Worm (Caenorhabditis elegans) whole organism, young adult: Measurements from ENCODE around the gene B0284.3.

Experiments
- B0019.2 ChIP-seq: fragments of 200-800 bp; sonication (Bioruptor generic); conservative IDR thresholded peaks from 2 replicates; pipeline ENCODE4 v1.3.6; 2022; ENCODE audit warnings: missing genetic modification reagents, missing genetic modification characterization, missing compliant biosample characterization
- D2030.7 ChIP-seq: fragments of 200-800 bp; sonication (Bioruptor generic); IDR thresholded peaks from 2 replicates; pipeline ENCODE4 v1.3.6; 2022; ENCODE audit warnings: missing genetic modification reagents, missing genetic modification characterization, missing compliant biosample characterization
- F33H1.4 ChIP-seq: fragments of 200-800 bp; sonication (Bioruptor generic); IDR thresholded peaks from 2 replicates; pipeline ENCODE4 v1.3.6; 2022; ENCODE audit warnings: missing genetic modification reagents, missing genetic modification characterization, missing compliant biosample characterization
- F52B5.7 ChIP-seq: sonication (generic microtip); optimal IDR thresholded peaks from 2 replicates; lab custom pipeline; 2016; ENCODE audit warnings: mild to moderate bottlenecking, missing genetic modification characterization, missing compliant biosample characterization
- F55B11.4 ChIP-seq: sonication (generic microtip); optimal IDR thresholded peaks from 2 replicates; lab custom pipeline; 2016; ENCODE audit warnings: missing compliant biosample characterization, missing genetic modification characterization, borderline replicate concordance; ENCODE audit not compliant: insufficient read depth
- F57A8.1 ChIP-seq: fragments of 200-800 bp; sonication (Bioruptor generic); optimal IDR thresholded peaks from 2 replicates; lab custom pipeline; 2018; ENCODE audit warnings: mild to moderate bottlenecking, missing genetic modification characterization, moderate library complexity, missing compliant biosample characterization
- Y53G8AR.9 ChIP-seq: fragments of 200-800 bp; sonication (Bioruptor generic); conservative IDR thresholded peaks from 2 replicates; pipeline ENCODE4 v1.3.6; 2022; ENCODE audit warnings: missing genetic modification reagents, missing genetic modification characterization, missing compliant biosample characterization
- Y79H2A.3 ChIP-seq: fragments of 200-800 bp; sonication (Bioruptor generic); conservative IDR thresholded peaks from 2 replicates; pipeline ENCODE4 v1.3.6; 2022; ENCODE audit warnings: missing genetic modification reagents, missing genetic modification characterization, missing compliant biosample characterization
- ama-1 ChIP-seq, 3 experiments: fragments of 150-350 bp in 1 of 3; sonication (generic microtip) in 2 of 3; optimal IDR thresholded peaks; 2 replicates each; lab custom pipeline; 2014 to 2018; ENCODE audit warnings: missing biosample characterization in 2 of 3, missing genetic modification characterization in 2 of 3, missing genetic modification reagents in 2 of 3
- athp-1 ChIP-seq: sonication (generic microtip); optimal IDR thresholded peaks from 2 replicates; lab custom pipeline; 2017; ENCODE audit warnings: mild to moderate bottlenecking, missing genetic modification characterization, missing compliant biosample characterization
- attf-5 ChIP-seq: fragments of 200-800 bp; sonication (Bioruptor generic); optimal IDR thresholded peaks from 2 replicates; lab custom pipeline; 2018; ENCODE audit warnings: mild to moderate bottlenecking, missing genetic modification characterization, missing compliant biosample characterization
- bed-1 ChIP-seq: fragments of 200-800 bp; sonication (Bioruptor generic); IDR thresholded peaks from 2 replicates; pipeline ENCODE4 v1.3.6; 2022; ENCODE audit warnings: missing genetic modification reagents, missing genetic modification characterization, missing compliant biosample characterization
- ccch-3 ChIP-seq: fragments of 200-800 bp; sonication (Bioruptor generic); optimal IDR thresholded peaks from 2 replicates; lab custom pipeline; 2018; ENCODE audit warnings: mild to moderate bottlenecking, missing genetic modification characterization, missing compliant biosample characterization
- cebp-1 ChIP-seq, 2 experiments: fragments of 200-800 bp in 1 of 2; sonication (Bioruptor generic) in 1 of 2; sonication (generic microtip) in 1 of 2; IDR thresholded peaks in 1 of 2; optimal IDR thresholded peaks in 1 of 2; 2 replicates each; pipeline versions ENCODE4 v1.3.6 to Lab custom; 2017 to 2022; ENCODE audit warnings: missing compliant biosample characterization in 2 of 2, missing genetic modification characterization in 2 of 2, mild to moderate bottlenecking in 1 of 2, missing genetic modification reagents in 1 of 2, moderate library complexity in 1 of 2
- ceh-40 ChIP-seq: fragments of 200-800 bp; sonication (Bioruptor generic); IDR thresholded peaks from 2 replicates; pipeline ENCODE4 v1.3.6; 2022; ENCODE audit warnings: missing genetic modification characterization, missing compliant biosample characterization
- chd-7 ChIP-seq: sonication (generic microtip); optimal IDR thresholded peaks from 2 replicates; lab custom pipeline; 2016; ENCODE audit warnings: mild to moderate bottlenecking, missing genetic modification characterization, moderate library complexity, missing compliant biosample characterization
- die-1 ChIP-seq: sonication (generic microtip); optimal IDR thresholded peaks from 2 replicates; lab custom pipeline; 2016; ENCODE audit warnings: missing genotype, mild to moderate bottlenecking, missing genetic modification characterization, missing compliant biosample characterization
- dpl-1 ChIP-seq: fragments of 150-350 bp; optimal IDR thresholded peaks from 2 replicates; lab custom pipeline; 2014; ENCODE audit warnings: missing biosample characterization, missing genetic modification reagents, missing genetic modification characterization
- efl-1 ChIP-seq: fragments of 150-350 bp; optimal IDR thresholded peaks from 2 replicates; lab custom pipeline; 2014; ENCODE audit warnings: missing biosample characterization, missing genetic modification reagents, missing genetic modification characterization
- egrh-3 ChIP-seq: fragments of 200-800 bp; sonication (Bioruptor generic); IDR thresholded peaks from 2 replicates; pipeline ENCODE4 v1.3.6; 2022; ENCODE audit warnings: missing genetic modification reagents, missing genetic modification characterization, missing compliant biosample characterization
- gei-17 ChIP-seq: fragments of 200-800 bp; sonication (Bioruptor generic); optimal IDR thresholded peaks from 2 replicates; lab custom pipeline; 2018; ENCODE audit warnings: mild to moderate bottlenecking, missing genetic modification characterization, missing compliant biosample characterization
- lag-1 ChIP-seq: fragments of 200-800 bp; sonication (Bioruptor generic); IDR thresholded peaks from 2 replicates; pipeline ENCODE4 v1.3.6; 2022; ENCODE audit warnings: missing genetic modification reagents, missing genetic modification characterization, missing compliant biosample characterization
- let-526 ChIP-seq: fragments of 200-800 bp; sonication (Bioruptor generic); IDR thresholded peaks from 2 replicates; pipeline ENCODE4 v1.3.6; 2022; ENCODE audit warnings: missing genetic modification reagents, missing genetic modification characterization, missing compliant biosample characterization
- let-607 ChIP-seq, 2 experiments: fragments of 200-800 bp in 1 of 2; sonication (Bioruptor generic) in 1 of 2; sonication (generic microtip) in 1 of 2; optimal IDR thresholded peaks; 2 replicates each; lab custom pipeline; 2016 to 2018; ENCODE audit warnings: mild to moderate bottlenecking in 2 of 2, missing compliant biosample characterization in 2 of 2, missing genetic modification characterization in 2 of 2, moderate library complexity in 2 of 2, missing genotype in 1 of 2
- lir-1 ChIP-seq: fragments of 200-800 bp; sonication (Bioruptor generic); conservative IDR thresholded peaks from 2 replicates; pipeline ENCODE4 v1.3.6; 2022; ENCODE audit warnings: missing genetic modification reagents, missing genetic modification characterization, missing compliant biosample characterization
- lsl-1 ChIP-seq: fragments of 200-800 bp; sonication (Bioruptor generic); optimal IDR thresholded peaks from 2 replicates; lab custom pipeline; 2018; ENCODE audit warnings: mild to moderate bottlenecking, missing genetic modification characterization, moderate library complexity, missing compliant biosample characterization
- madf-10 ChIP-seq: sonication (generic microtip); optimal IDR thresholded peaks from 2 replicates; lab custom pipeline; 2016; ENCODE audit warnings: mild to moderate bottlenecking, missing genetic modification characterization, missing compliant biosample characterization
- mcd-1 ChIP-seq: fragments of 200-800 bp; sonication (Bioruptor generic); IDR thresholded peaks from 2 replicates; pipeline ENCODE4 v1.3.6; 2022; ENCODE audit warnings: missing genetic modification reagents, missing genetic modification characterization, missing compliant biosample characterization
- mel-28 ChIP-seq: sonication (generic microtip); optimal IDR thresholded peaks from 2 replicates; lab custom pipeline; 2016; ENCODE audit warnings: borderline replicate concordance, mild to moderate bottlenecking, missing genetic modification characterization, missing compliant biosample characterization
- nfya-1 ChIP-seq: sonication (generic microtip); optimal IDR thresholded peaks from 2 replicates; lab custom pipeline; 2017; ENCODE audit warnings: antibody characterized with exemption, missing compliant biosample characterization, missing genetic modification characterization, borderline replicate concordance; ENCODE audit not compliant: insufficient read depth
- nhr-90 ChIP-seq: sonication (generic microtip); optimal IDR thresholded peaks from 2 replicates; lab custom pipeline; 2016; ENCODE audit warnings: missing genotype, mild to moderate bottlenecking, missing genetic modification characterization, missing compliant biosample characterization
- pbrm-1 ChIP-seq: fragments of 200-800 bp; sonication (Bioruptor generic); IDR thresholded peaks from 2 replicates; pipeline ENCODE4 v1.3.6; 2022; ENCODE audit warnings: missing genetic modification reagents, missing genetic modification characterization, missing compliant biosample characterization
- sea-2 ChIP-seq: fragments of 200-800 bp; sonication (Bioruptor generic); IDR thresholded peaks from 2 replicates; pipeline ENCODE4 v1.3.6; 2022; ENCODE audit warnings: missing genetic modification characterization, missing compliant biosample characterization
- snpc-1.1 ChIP-seq: sonication (generic microtip); optimal IDR thresholded peaks from 2 replicates; lab custom pipeline; 2017; ENCODE audit warnings: missing genetic modification characterization, mild to moderate bottlenecking, missing compliant biosample characterization, antibody characterized with exemption, moderate library complexity, missing genotype, missing genetic modification reagents; ENCODE audit not compliant: insufficient read depth
- snpc-3.4 ChIP-seq: sonication (generic microtip); optimal IDR thresholded peaks from 2 replicates; lab custom pipeline; 2017; ENCODE audit warnings: missing genetic modification characterization, mild to moderate bottlenecking, missing compliant biosample characterization, antibody characterized with exemption, moderate library complexity, missing genotype, missing genetic modification reagents
- snpc-4 ChIP-seq, 5 experiments: fragments of 150-350 bp in 1 of 5; sonication (generic microtip) in 4 of 5; optimal IDR thresholded peaks; 2 replicates each; lab custom pipeline; 2014 to 2018; ENCODE audit warnings: missing genetic modification characterization in 5 of 5, missing biosample characterization in 3 of 5, antibody characterized with exemption in 2 of 5, mild to moderate bottlenecking in 2 of 5, missing compliant biosample characterization in 2 of 5, missing genotype in 2 of 5, moderate library complexity in 2 of 5, missing genetic modification reagents in 1 of 5
- tbx-9 ChIP-seq: sonication (generic microtip); optimal IDR thresholded peaks from 2 replicates; lab custom pipeline; 2016; ENCODE audit warnings: borderline replicate concordance, missing genetic modification characterization, inconsistent platforms, missing compliant biosample characterization
- tlf-1 ChIP-seq: fragments of 200-800 bp; sonication (Bioruptor generic); optimal IDR thresholded peaks from 2 replicates; lab custom pipeline; 2018; ENCODE audit warnings: mild to moderate bottlenecking, missing genetic modification characterization, missing compliant biosample characterization
- xnd-1 ChIP-seq: sonication (generic microtip); optimal IDR thresholded peaks from 2 replicates; lab custom pipeline; 2016; ENCODE audit warnings: missing genotype, missing genetic modification reagents, missing genetic modification characterization, missing compliant biosample characterization
- zim-3 ChIP-seq: sonication (generic microtip); optimal IDR thresholded peaks from 2 replicates; lab custom pipeline; 2017; ENCODE audit warnings: mild to moderate bottlenecking, missing genetic modification characterization, moderate library complexity, missing compliant biosample characterization
- ztf-26 ChIP-seq: sonication (generic microtip); optimal IDR thresholded peaks from 2 replicates; lab custom pipeline; 2017; ENCODE audit warnings: missing genetic modification characterization, missing compliant biosample characterization
- ztf-3 ChIP-seq: fragments of 200-800 bp; sonication (Bioruptor generic); optimal IDR thresholded peaks from 2 replicates; lab custom pipeline; 2018; ENCODE audit warnings: mild to moderate bottlenecking, missing genetic modification characterization, missing compliant biosample characterization
- ztf-6 ChIP-seq: fragments of 200-800 bp; sonication (Bioruptor generic); IDR thresholded peaks from 2 replicates; pipeline ENCODE4 v1.3.6; 2022; ENCODE audit warnings: missing genetic modification reagents, missing genetic modification characterization, missing compliant biosample characterization

B0284.3 gene

DNA sequence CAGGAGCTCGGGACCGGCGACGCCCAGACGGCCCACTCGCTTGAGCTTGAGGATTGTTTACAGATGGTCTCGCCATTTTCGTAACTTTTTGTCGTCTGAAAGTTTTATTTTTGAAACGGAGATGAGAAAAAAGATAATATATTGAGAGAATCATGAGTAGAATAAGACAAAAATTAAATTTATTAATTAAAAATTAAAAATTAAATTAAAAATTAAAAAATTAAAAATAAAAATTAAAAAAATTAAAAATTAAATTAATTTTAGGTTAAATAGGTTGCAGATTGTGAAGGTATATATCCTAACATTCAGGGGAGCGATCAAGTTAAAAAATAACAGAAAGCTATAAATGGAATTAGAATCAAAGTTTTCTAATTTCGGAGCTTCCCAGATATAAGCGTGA, at the start of gene B0284.3:
Gene B0284.3, minus strand, starts transcription at position 101 of the 400 bp plus-strand sequence.
- TF ChIP-seq nhr-90 (no peak), F55B11.4 (tag; lab: Kevin White, UChicago) (no peak), efl-1 (GFP tag; lab: Kevin White, UChicago) (no peak), sea-2 (GFP tag; lab: Robert Waterston, UW) (no peak), mcd-1 (GFP tag; lab: Robert Waterston, UW) (no peak), lag-1 (GFP tag; lab: Robert Waterston, UW) (no peak)

- TF ChIP-seq F52B5.7 = no peak
- TF ChIP-seq let-526 (GFP tag; lab: Robert Waterston, UW) = no peak
- no peak for TF ChIP-seq bed-1
- TF ChIP-seq pbrm-1 = no peak
- no peak for TF ChIP-seq let-607 (tag; optimal IDR thresholded peaks at IDR 0.05; lab: Kevin White, UChicago)
- TF ChIP-seq ztf-6 = no peak
- no peak for TF ChIP-seq snpc-4 (GFP tag; optimal IDR thresholded peaks at IDR 0.05; lab: Kevin White, UChicago)
- no peak for TF ChIP-seq snpc-4 (tag; optimal IDR thresholded peaks at IDR 0.05; lab: Kevin White, UChicago)
- no peak for TF ChIP-seq ceh-40
- TF ChIP-seq lsl-1 (GFP tag; lab: Kevin White, UChicago) = no peak
- TF ChIP-seq nfya-1 (tag; lab: Kevin White, UChicago) = no peak
- TF ChIP-seq tlf-1 (GFP tag; lab: Kevin White, UChicago) = no peak
- TF ChIP-seq F33H1.4 (GFP tag; lab: Robert Waterston, UW) = no peak
- TF ChIP-seq ccch-3 (GFP tag; lab: Kevin White, UChicago) = no peak
Observed at ce11 chrIII:4429402-4429801, 49.8 kb upstream of the B0284.3 start, which contains the start of gene C28A5.6. Gene C28A5.6, minus strand, starts transcription at chrIII:4429502.

ce11 chrIII:4428797-4429196, 49.2 kb upstream of the B0284.3 start:
- TF ChIP-seq efl-1 (GFP tag; lab: Kevin White, UChicago) (no peak), athp-1 (tag; lab: Kevin White, UChicago) (no peak), ztf-26 (tag; lab: Kevin White, UChicago) (no peak), B0019.2 (GFP tag; lab: Robert Waterston, UW) (no peak), ztf-6 (no peak), snpc-1.1 (tag; lab: Kevin White, UChicago) (peak; percentile 57), nhr-90 (peak; percentile 34), tbx-9 (no peak), dpl-1 (GFP tag; lab: Kevin White, UChicago) (no peak), egrh-3 (GFP tag; lab: Robert Waterston, UW) (peak; percentile 42), madf-10 (tag; lab: Kevin White, UChicago) (no peak), snpc-3.4 (tag; lab: Kevin White, UChicago) (peak; percentile 40), Y79H2A.3 (GFP tag; lab: Robert Waterston, UW) (no peak), cebp-1 (GFP tag; IDR thresholded peaks at IDR 0.05; lab: Robert Waterston, UW) (no peak), cebp-1 (tag; optimal IDR thresholded peaks at IDR 0.05; lab: Kevin White, UChicago) (peak; percentile 46), zim-3 (tag; lab: Kevin White, UChicago) (peak; percentile 46), D2030.7 (GFP tag; lab: Robert Waterston, UW) (peak; percentile 67), Y53G8AR.9 (GFP tag; lab: Robert Waterston, UW) (no peak), mel-28 (tag; lab: Kevin White, UChicago) (no peak), attf-5 (peak; percentile 23), chd-7 (tag; lab: Kevin White, UChicago) (peak; percentile 6), lir-1 (GFP tag; lab: Robert Waterston, UW) (no peak), F57A8.1 (no peak), ztf-3 (GFP tag; lab: Kevin White, UChicago) (no peak), xnd-1 (no peak), ama-1 (optimal IDR thresholded peaks at IDR 0.05; lab: Kevin White, UChicago) (no peak), ama-1 (GFP tag; optimal IDR thresholded peaks at IDR 0.05; lab: Kevin White, UChicago) (peak in 1 of 2 experiments; percentile 64), snpc-4 (GFP tag; optimal IDR thresholded peaks at IDR 0.05; lab: Kevin White, UChicago) (no peak), snpc-4 (tag; optimal IDR thresholded peaks at IDR 0.05; lab: Kevin White, UChicago) (peak; percentile 7 to 87 (median 58)), gei-17 (GFP tag; lab: Kevin White, UChicago) (no peak), die-1 (tag; lab: Kevin White, UChicago) (peak; percentile 63)
